Fruit fly (Drosophila melanogaster): ENCODE results near the gene Got2.

Got2 gene

dm6 chr2L:1987434-1988191, at the start of gene Got2:
Got2 (minus strand) TSS chr2L:1987758.
- no peak for TF ChIP-seq noc (tag; optimal IDR thresholded peaks at IDR 0.05)

DNA sequence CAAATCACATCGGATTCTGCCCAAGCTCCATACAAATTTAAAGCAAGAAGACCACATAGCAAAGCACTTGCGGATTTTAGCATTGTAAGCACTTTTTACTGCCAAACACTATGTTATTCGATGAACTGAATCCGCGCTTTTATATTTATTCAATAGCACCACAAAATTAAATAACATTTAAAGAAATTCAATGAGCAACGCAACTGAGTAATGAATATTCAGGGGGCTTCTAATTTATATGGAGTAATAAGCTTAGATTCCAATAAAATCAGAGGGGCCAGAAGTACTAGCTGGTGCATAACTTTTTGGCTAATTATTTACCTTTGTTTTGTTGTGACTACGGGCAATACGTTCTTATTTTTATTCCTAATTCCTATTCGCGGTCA, 49.6 kb upstream of the Got2 start, which contains the start of gene lectin-22C:
Gene lectin-22C (minus strand): TSS at position 101 of the 386 bp plus-strand sequence.
- TF ChIP-seq noc (tag; optimal IDR thresholded peaks at IDR 0.05), result no peak

DNA sequence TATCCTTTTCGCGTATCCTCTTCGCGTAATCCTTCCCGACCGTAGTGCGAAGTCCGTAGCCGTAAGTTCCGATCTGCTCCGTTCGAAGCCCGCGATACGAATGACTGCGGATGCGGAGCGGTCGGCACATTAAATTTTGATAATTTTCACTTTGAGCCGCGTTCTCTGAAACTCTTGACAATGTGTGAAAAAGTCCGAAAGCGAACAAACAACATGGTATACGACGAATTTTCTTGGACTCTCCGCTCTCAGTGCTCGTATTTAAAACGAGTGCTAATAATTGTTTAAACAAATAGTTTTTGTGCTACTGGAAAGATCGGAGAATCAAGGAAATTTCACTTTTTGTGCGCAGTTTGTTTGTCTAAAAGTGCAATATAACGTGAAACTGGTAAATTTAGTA, 48.4 kb upstream of the Got2 start, which contains the start of gene CG42296:
Gene CG42296 (minus strand): TSS at position 101 of the 400 bp plus-strand sequence.
- TF ChIP-seq noc (tag; optimal IDR thresholded peaks at IDR 0.05), result no peak

DNA sequence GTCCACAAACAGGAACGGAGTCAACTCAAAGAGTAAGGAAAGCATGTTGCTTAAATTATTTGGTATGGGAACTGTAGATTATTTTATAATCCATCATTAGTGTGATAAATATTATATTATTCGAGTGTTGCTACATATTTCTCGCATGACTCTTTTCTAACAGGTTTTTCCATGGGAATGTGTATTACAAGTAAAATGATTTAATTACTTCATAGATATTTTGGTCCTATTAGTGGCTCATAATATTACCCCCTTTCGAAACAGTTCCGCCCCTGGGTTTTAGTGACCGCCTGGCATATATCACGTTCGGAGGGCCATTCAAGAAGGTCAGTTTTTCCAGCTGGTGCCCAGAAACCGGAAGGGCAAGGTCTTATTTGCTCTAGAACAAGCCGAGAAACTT, 44.5 kb upstream of the Got2 start:
- no peak for TF ChIP-seq noc (tag; optimal IDR thresholded peaks at IDR 0.05)

- no peak for TF ChIP-seq noc (tag; optimal IDR thresholded peaks at IDR 0.05)
Measured at dm6 chr2L:2031522-2031921, 44.0 kb upstream of the Got2 start.

DNA sequence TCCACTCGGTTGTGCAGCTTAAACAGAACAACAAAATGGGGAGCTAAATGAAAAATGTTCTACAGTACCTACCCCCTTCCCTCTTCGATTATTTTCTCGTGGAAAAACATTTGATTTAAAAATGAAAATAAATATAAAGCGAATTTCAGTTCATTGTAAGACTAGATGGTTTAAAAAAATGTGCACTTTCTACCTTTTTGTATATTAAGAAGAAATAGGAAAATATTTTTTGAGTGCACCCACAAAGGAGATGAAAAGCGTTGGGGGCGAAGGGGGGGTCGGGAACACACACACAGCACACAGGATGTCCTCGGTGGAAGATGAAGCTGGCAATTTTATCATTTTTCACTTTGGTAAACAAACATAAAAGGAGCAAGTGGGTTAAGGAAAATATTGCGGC, 35.3 kb upstream of the Got2 start:
- TF ChIP-seq noc (tag; optimal IDR thresholded peaks at IDR 0.05), result no peak

DNA sequence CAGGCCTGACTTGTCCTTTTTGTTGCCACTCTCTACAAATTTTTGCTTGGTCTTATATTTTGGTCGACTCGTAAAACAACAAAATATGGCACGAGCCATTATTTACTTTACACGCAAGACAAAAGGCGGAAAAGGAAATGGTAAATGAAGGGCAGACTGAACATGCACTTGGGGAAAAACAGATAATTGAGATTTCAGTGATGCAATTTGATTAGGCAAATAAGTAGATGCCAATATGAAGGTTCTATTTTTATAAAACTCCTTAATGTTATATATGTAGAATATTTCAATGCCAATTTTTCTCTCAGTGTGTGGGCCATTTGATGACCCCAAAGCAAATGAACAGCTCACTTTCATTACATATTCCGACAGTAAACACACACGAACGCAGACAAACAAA, 27.6 kb upstream of the Got2 start:
- no peak for TF ChIP-seq noc (tag; optimal IDR thresholded peaks at IDR 0.05)

dm6 chr2L:2013836-2014434, 26.4 kb upstream of the Got2 start:
- no peak for TF ChIP-seq noc (tag; optimal IDR thresholded peaks at IDR 0.05)

DNA sequence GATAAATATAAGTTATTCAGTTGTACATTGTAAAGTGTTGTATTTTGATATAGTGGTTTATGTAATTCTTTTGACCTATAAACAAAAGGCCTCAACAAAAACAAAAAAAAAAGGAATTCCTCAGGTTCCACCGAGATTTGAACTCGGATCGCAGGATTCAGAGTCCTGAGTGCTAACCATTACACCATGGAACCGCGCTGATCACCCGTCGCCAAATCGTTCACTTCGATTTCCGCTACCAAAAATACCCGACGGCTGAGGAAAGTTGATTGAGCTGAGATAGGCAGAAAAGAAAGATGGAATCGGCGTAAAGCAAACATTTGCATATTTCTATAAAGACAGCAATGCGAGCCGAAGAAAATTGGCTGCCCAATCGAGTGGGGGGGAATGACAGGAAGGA, 25.5 kb upstream of the Got2 start:
- TF ChIP-seq noc (tag; optimal IDR thresholded peaks at IDR 0.05), result no peak

- no peak for TF ChIP-seq noc (tag; optimal IDR thresholded peaks at IDR 0.05)
Measured at dm6 chr2L:2011430-2011829, 23.9 kb upstream of the Got2 start.

- peak; percentile 19 for TF ChIP-seq noc (tag; optimal IDR thresholded peaks at IDR 0.05)
Measured at dm6 chr2L:2010335-2011061, 22.9 kb upstream of the Got2 start.

- no peak for TF ChIP-seq noc (tag; optimal IDR thresholded peaks at IDR 0.05)
Measured at dm6 chr2L:2008980-2009954, 21.7 kb upstream of the Got2 start, which contains the start of gene CG4238. CG4238 (plus strand) TSS chr2L:2009859.

DNA sequence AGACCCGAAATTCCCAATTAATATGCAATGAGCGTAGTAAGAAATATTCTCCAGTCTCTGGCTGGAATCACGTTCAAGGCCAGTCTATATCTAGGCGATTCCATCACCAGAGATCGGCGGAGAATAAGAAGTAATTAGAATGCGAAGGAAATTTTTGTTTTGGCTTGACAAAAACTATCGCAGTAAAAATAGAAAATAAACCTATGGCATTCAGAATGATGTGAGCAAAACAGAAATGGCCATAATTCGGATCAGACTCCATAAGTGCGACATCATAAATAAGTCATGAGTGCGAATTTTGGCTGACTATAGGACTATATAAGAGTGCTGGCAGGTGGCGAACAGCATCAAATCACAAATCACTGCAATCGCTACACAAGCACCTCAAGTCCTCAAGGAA, 20.6 kb upstream of the Got2 start, which contains the start of gene Nplp4:
Gene Nplp4 (plus strand): TSS at position 301 of the 400 bp plus-strand sequence.
- TF ChIP-seq noc (tag; optimal IDR thresholded peaks at IDR 0.05), result no peak

dm6 chr2L:2007093-2007492, 19.5 kb upstream of the Got2 start, which contains the start of gene CG15353:
CG15353 (minus strand) TSS chr2L:2007193.
- no peak for TF ChIP-seq noc (tag; optimal IDR thresholded peaks at IDR 0.05)

DNA sequence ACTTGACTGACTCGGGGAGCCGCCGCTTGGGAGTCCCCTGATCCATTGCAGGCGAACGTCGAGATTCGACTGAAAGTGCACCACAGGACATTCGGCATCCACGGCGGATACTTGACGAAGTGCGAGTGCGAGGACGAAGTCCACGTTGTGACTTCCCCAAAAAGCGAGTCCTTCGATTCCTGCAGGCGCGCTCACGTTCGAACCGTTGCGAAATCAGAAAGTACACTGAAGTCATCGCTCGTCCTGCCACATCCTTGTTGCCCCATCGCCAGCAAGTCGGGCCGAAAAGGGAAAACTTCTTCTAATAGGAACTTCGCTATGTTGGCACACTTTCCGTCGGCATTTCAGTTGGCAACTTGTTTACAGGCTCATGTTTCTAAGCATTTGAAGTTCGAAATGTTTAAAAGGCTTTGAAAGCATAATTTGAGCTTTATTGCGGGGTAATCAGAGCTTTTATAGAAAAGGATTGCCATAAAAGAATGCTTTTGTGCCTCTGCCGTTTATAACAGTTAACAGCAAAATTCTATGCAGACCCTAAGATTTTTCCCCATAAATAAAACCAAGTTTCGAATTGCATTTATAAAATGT, 18.6 kb upstream of the Got2 start, which contains the start of gene CG33543:
Gene CG33543 (minus strand): TSS at position 232 of the 588 bp plus-strand sequence.
- no peak for TF ChIP-seq noc (tag; optimal IDR thresholded peaks at IDR 0.05)
